Fruit fly (Drosophila melanogaster) whole organism, prepupa: ENCODE measurements around the gene mRpL16.

Experiments used
- Blimp-1 ChIP-seq: fragments of 200-800 bp; sonication (Bioruptor generic); optimal IDR thresholded peaks from 3 replicates; lab custom pipeline; 2017; ENCODE audit warnings: missing biosample characterization, missing genetic modification characterization, mild to moderate bottlenecking, moderate library complexity, missing genetic modification reagents
- CG10669 ChIP-seq: fragments of 200-800 bp; sonication (Bioruptor generic); optimal IDR thresholded peaks from 3 replicates; lab custom pipeline; 2018; ENCODE audit warnings: missing biosample characterization, mild to moderate bottlenecking, missing genetic modification characterization, moderate library complexity
- CG11762 ChIP-seq: fragments of 200-800 bp; sonication (Bioruptor generic); optimal IDR thresholded peaks from 3 replicates; lab custom pipeline; 2016; ENCODE audit warnings: missing biosample characterization, missing genetic modification characterization; ENCODE audit not compliant: insufficient read depth
- CG11902 ChIP-seq: fragments of 200-800 bp; sonication (Bioruptor generic); optimal IDR thresholded peaks from 3 replicates; lab custom pipeline; 2016; ENCODE audit warnings: missing biosample characterization, missing genetic modification characterization
- CG15336 ChIP-seq: fragments of 200-800 bp; sonication (Bioruptor generic); IDR thresholded peaks from 2 replicates; pipeline ENCODE4 v1.3.6; 2022; ENCODE audit warnings: missing biosample characterization, missing genetic modification characterization
- CG1621 ChIP-seq: fragments of 200-800 bp; sonication (Bioruptor generic); optimal IDR thresholded peaks from 3 replicates; lab custom pipeline; 2018; ENCODE audit warnings: missing biosample characterization, mild to moderate bottlenecking, missing genetic modification characterization
- CG16779 ChIP-seq: fragments of 200-800 bp; sonication (Bioruptor generic); optimal IDR thresholded peaks from 3 replicates; lab custom pipeline; 2017; ENCODE audit warnings: missing biosample characterization, mild to moderate bottlenecking, missing genetic modification characterization
- CG3032 ChIP-seq: fragments of 200-800 bp; optimal IDR thresholded peaks from 2 replicates; lab custom pipeline; 2019; ENCODE audit warnings: missing biosample characterization, mild to moderate bottlenecking, missing genetic modification characterization, moderate library complexity
- CG31627 ChIP-seq: fragments of 200-800 bp; sonication (Bioruptor generic); optimal IDR thresholded peaks from 3 replicates; lab custom pipeline; 2016; ENCODE audit warnings: missing biosample characterization, missing genetic modification characterization
- CG32006 ChIP-seq: fragments of 200-800 bp; sonication (Bioruptor generic); optimal IDR thresholded peaks from 3 replicates; lab custom pipeline; 2017; ENCODE audit warnings: missing biosample characterization, mild to moderate bottlenecking, missing genetic modification characterization
- CG3919 ChIP-seq: fragments of 200-800 bp; sonication (Bioruptor generic); optimal IDR thresholded peaks from 3 replicates; lab custom pipeline; 2016; ENCODE audit warnings: missing biosample characterization, missing genetic modification characterization
- CG4318 ChIP-seq: fragments of 200-800 bp; sonication (Bioruptor generic); optimal IDR thresholded peaks from 3 replicates; lab custom pipeline; 2017; ENCODE audit warnings: missing biosample characterization, mild to moderate bottlenecking, missing genetic modification characterization
- CG6163 ChIP-seq: fragments of 200-800 bp; sonication (Bioruptor generic); IDR thresholded peaks from 3 replicates; pipeline ENCODE4 v1.3.6; 2022; ENCODE audit warnings: missing biosample characterization, missing genetic modification characterization
- CG6792 ChIP-seq: fragments of 200-800 bp; sonication (Bioruptor generic); optimal IDR thresholded peaks from 3 replicates; lab custom pipeline; 2016; ENCODE audit warnings: missing biosample characterization, missing genetic modification characterization
- CG6854 ChIP-seq: fragments of 200-800 bp; sonication (Bioruptor generic); optimal IDR thresholded peaks from 2 replicates; lab custom pipeline; 2017; ENCODE audit warnings: missing biosample characterization, mild to moderate bottlenecking, missing genetic modification characterization
- CG7368 ChIP-seq: fragments of 200-800 bp; sonication (Bioruptor generic); optimal IDR thresholded peaks from 3 replicates; lab custom pipeline; 2016; ENCODE audit warnings: missing biosample characterization, missing genetic modification characterization
- CG8119 ChIP-seq: fragments of 200-800 bp; sonication (Bioruptor generic); IDR thresholded peaks from 3 replicates; pipeline ENCODE4 v1.3.6; 2022; ENCODE audit warnings: missing biosample characterization, missing genetic modification characterization
- CG8319 ChIP-seq: fragments of 200-800 bp; sonication (Bioruptor generic); optimal IDR thresholded peaks from 3 replicates; lab custom pipeline; 2016; ENCODE audit warnings: missing biosample characterization, missing genetic modification characterization
- CG8632 ChIP-seq: fragments of 200-800 bp; sonication (Bioruptor generic); optimal IDR thresholded peaks from 3 replicates; lab custom pipeline; 2016; ENCODE audit warnings: missing biosample characterization, missing genetic modification characterization
- CG9139 ChIP-seq: fragments of 200-800 bp; sonication (Bioruptor generic); optimal IDR thresholded peaks from 3 replicates; lab custom pipeline; 2017; ENCODE audit warnings: missing biosample characterization, mild to moderate bottlenecking, missing genetic modification characterization
- Eip75B ChIP-seq: fragments of 200-800 bp; sonication (Bioruptor generic); optimal IDR thresholded peaks from 3 replicates; lab custom pipeline; 2016; ENCODE audit warnings: missing biosample characterization, missing genetic modification characterization
- Eip78C ChIP-seq: fragments of 200-800 bp; sonication (Bioruptor generic); peaks from one replicate; lab custom pipeline; 2016; ENCODE audit warnings: missing biosample characterization, missing genetic modification characterization
- Eip93F ChIP-seq: fragments of 200-800 bp; sonication (Bioruptor generic); optimal IDR thresholded peaks from 2 replicates; lab custom pipeline; 2016; ENCODE audit warnings: missing biosample characterization, mild to moderate bottlenecking, missing genetic modification characterization
- Gug ChIP-seq: fragments of 200-800 bp; sonication (Bioruptor generic); IDR thresholded peaks from 2 replicates; pipeline ENCODE4 v1.3.6; 2022; ENCODE audit warnings: missing biosample characterization, missing genetic modification characterization
- Hr39 ChIP-seq: fragments of 200-800 bp; sonication (Bioruptor generic); optimal IDR thresholded peaks from 2 replicates; lab custom pipeline; 2016; ENCODE audit warnings: missing biosample characterization, missing genetic modification characterization
- Hr4 ChIP-seq: fragments of 200-800 bp; sonication (Bioruptor generic); optimal IDR thresholded peaks from 3 replicates; lab custom pipeline; 2016; ENCODE audit warnings: missing biosample characterization, missing genetic modification characterization
- Lpt ChIP-seq: fragments of 200-800 bp; sonication (Bioruptor generic); optimal IDR thresholded peaks from 3 replicates; lab custom pipeline; 2016; ENCODE audit warnings: missing biosample characterization, missing genetic modification characterization
- Met ChIP-seq: fragments of 200-800 bp; sonication (Bioruptor generic); optimal IDR thresholded peaks from 3 replicates; lab custom pipeline; 2016; ENCODE audit warnings: missing biosample characterization, missing genetic modification characterization
- OdsH ChIP-seq: fragments of 200-800 bp; sonication (Bioruptor generic); optimal IDR thresholded peaks from 3 replicates; lab custom pipeline; 2016; ENCODE audit warnings: missing biosample characterization, missing genetic modification characterization
- Smox ChIP-seq: fragments of 200-800 bp; sonication (Bioruptor generic); optimal IDR thresholded peaks from 3 replicates; lab custom pipeline; 2016; ENCODE audit warnings: missing biosample characterization, missing genetic modification characterization
- Sox102F ChIP-seq: fragments of 200-800 bp; sonication (Bioruptor generic); optimal IDR thresholded peaks from 2 replicates; lab custom pipeline; 2016; ENCODE audit warnings: missing biosample characterization, mild to moderate bottlenecking, missing genetic modification characterization
- Sox14 ChIP-seq: fragments of 200-800 bp; sonication (Bioruptor generic); optimal IDR thresholded peaks from 3 replicates; lab custom pipeline; 2016; ENCODE audit warnings: missing biosample characterization, missing genetic modification characterization
- achi ChIP-seq: fragments of 200-800 bp; sonication (Bioruptor generic); optimal IDR thresholded peaks from 3 replicates; lab custom pipeline; 2016; ENCODE audit warnings: missing biosample characterization, missing genetic modification characterization
- dac ChIP-seq: fragments of 200-800 bp; sonication (Bioruptor generic); optimal IDR thresholded peaks from 2 replicates; lab custom pipeline; 2017; ENCODE audit warnings: missing biosample characterization, mild to moderate bottlenecking, missing genetic modification characterization
- dsx ChIP-seq: fragments of 200-800 bp; optimal IDR thresholded peaks from 3 replicates; lab custom pipeline; 2019; ENCODE audit warnings: missing biosample characterization, mild to moderate bottlenecking, missing genetic modification characterization, moderate library complexity; ENCODE audit not compliant: poor library complexity, severe bottlenecking
- eg ChIP-seq: fragments of 200-800 bp; sonication (Bioruptor generic); IDR thresholded peaks from 3 replicates; pipeline ENCODE4 v1.3.6; 2022; ENCODE audit warnings: missing biosample characterization, missing genetic modification characterization
- esn ChIP-seq: fragments of 200-800 bp; sonication (Bioruptor generic); optimal IDR thresholded peaks from 2 replicates; lab custom pipeline; 2016; ENCODE audit warnings: missing biosample characterization, mild to moderate bottlenecking, missing genetic modification characterization, moderate library complexity
- fd59A ChIP-seq: fragments of 200-800 bp; sonication (Bioruptor generic); optimal IDR thresholded peaks from 2 replicates; lab custom pipeline; 2017; ENCODE audit warnings: missing biosample characterization, mild to moderate bottlenecking, missing genetic modification characterization, missing genetic modification reagents
- fd85E ChIP-seq: fragments of 200-800 bp; sonication (Bioruptor generic); optimal IDR thresholded peaks from 3 replicates; lab custom pipeline; 2016; ENCODE audit warnings: missing biosample characterization, missing genetic modification characterization
- fkh ChIP-seq: fragments of 200-800 bp; sonication (Bioruptor generic); optimal IDR thresholded peaks from 3 replicates; lab custom pipeline; 2017; ENCODE audit warnings: missing biosample characterization, mild to moderate bottlenecking, missing genetic modification characterization, moderate library complexity
- lz ChIP-seq: fragments of 200-800 bp; sonication (Bioruptor generic); optimal IDR thresholded peaks from 3 replicates; lab custom pipeline; 2016; ENCODE audit warnings: missing biosample characterization, missing genetic modification characterization
- net ChIP-seq: fragments of 200-800 bp; sonication (Bioruptor generic); optimal IDR thresholded peaks from 3 replicates; lab custom pipeline; 2016; ENCODE audit warnings: missing biosample characterization, missing genetic modification characterization
- spab ChIP-seq: fragments of 200-800 bp; sonication (Bioruptor generic); optimal IDR thresholded peaks from 2 replicates; lab custom pipeline; 2017; ENCODE audit warnings: missing biosample characterization, mild to moderate bottlenecking, missing genetic modification characterization, missing genetic modification reagents
- ss ChIP-seq, 2 experiments: fragments of 200-800 bp; sonication (Bioruptor generic); optimal IDR thresholded peaks; 2 replicates in 1 of 2; 3 replicates in 1 of 2; lab custom pipeline; 2017 to 2018; ENCODE audit warnings: mild to moderate bottlenecking in 2 of 2, missing biosample characterization in 2 of 2, missing genetic modification characterization in 2 of 2, moderate library complexity in 1 of 2
- topi ChIP-seq: fragments of 200-800 bp; sonication (Bioruptor generic); optimal IDR thresholded peaks from 3 replicates; lab custom pipeline; 2016; ENCODE audit warnings: missing biosample characterization, missing genetic modification characterization
- vri ChIP-seq: fragments of 200-800 bp; sonication (Bioruptor generic); optimal IDR thresholded peaks from 3 replicates; lab custom pipeline; 2016; ENCODE audit warnings: missing biosample characterization, mild to moderate bottlenecking, missing genetic modification characterization

mRpL16 gene

dm6 chrX:1897384-1897783, 7.3 kb downstream of the mRpL16 start (continued):
- no peak for TF ChIP-seq Eip75B
- TF ChIP-seq CG15336 (GFP tag; lab: Robert Waterston, UW), result peak; percentile 50
- no peak for TF ChIP-seq Sox102F (GFP tag; lab: Kevin White, UChicago)
- TF ChIP-seq Hr39 (GFP tag; lab: Kevin White, UChicago), result peak; percentile 75
- no peak for TF ChIP-seq vri (GFP tag; lab: Kevin White, UChicago)
- TF ChIP-seq fkh (GFP tag; lab: Kevin White, UChicago), result no peak
- TF ChIP-seq net (GFP tag; lab: Kevin White, UChicago), result no peak
- no peak for TF ChIP-seq Smox (GFP tag; lab: Kevin White, UChicago)
- TF ChIP-seq CG11762 (GFP tag; lab: Kevin White, UChicago), result no peak
- peak; percentile 69 for TF ChIP-seq CG31627
- peak; percentile 87 for TF ChIP-seq Eip78C (GFP tag; lab: Kevin White, UChicago)
- no peak for TF ChIP-seq CG9139 (GFP tag; lab: Kevin White, UChicago)
- TF ChIP-seq CG3032, result peak; percentile 37
- TF ChIP-seq CG6854, result no peak
- no peak for TF ChIP-seq dac (GFP tag; lab: Kevin White, UChicago)
- peak; percentile 59 for TF ChIP-seq Gug (GFP tag; lab: Robert Waterston, UW)
- no peak for TF ChIP-seq CG11902 (GFP tag; lab: Kevin White, UChicago)
- TF ChIP-seq CG10669 (GFP tag; lab: Kevin White, UChicago), result no peak
- TF ChIP-seq CG8632 (GFP tag; lab: Kevin White, UChicago), result no peak
- TF ChIP-seq CG8119 (GFP tag; lab: Robert Waterston, UW), result peak; percentile 40; the same call in 1 of the 3 replicates
- no peak for TF ChIP-seq Met (GFP tag; lab: Kevin White, UChicago)

- TF ChIP-seq spab (GFP tag; lab: Kevin White, UChicago), result no peak
- TF ChIP-seq dac (GFP tag; lab: Kevin White, UChicago), result no peak
- no peak for TF ChIP-seq CG8319
- no peak for TF ChIP-seq Eip93F (GFP tag; lab: Kevin White, UChicago)
- peak; percentile 56 for TF ChIP-seq Blimp-1 (GFP tag; lab: Kevin White, UChicago)
- TF ChIP-seq CG3919, result peak; percentile 51
- no peak for TF ChIP-seq CG32006 (GFP tag; lab: Kevin White, UChicago)
- TF ChIP-seq achi, result no peak
- TF ChIP-seq eg (GFP tag; lab: Robert Waterston, UW), result no peak
- no peak for TF ChIP-seq topi (GFP tag; lab: Kevin White, UChicago)
- peak in 1 of 2 experiments; percentile 46 for TF ChIP-seq ss (GFP tag; optimal IDR thresholded peaks at IDR 0.05; lab: Kevin White, UChicago)
- no peak for TF ChIP-seq Hr39 (GFP tag; lab: Kevin White, UChicago)
- no peak for TF ChIP-seq CG16779 (tag; lab: Kevin White, UChicago)
- no peak for TF ChIP-seq lz (GFP tag; lab: Kevin White, UChicago)
- peak; percentile 57 for TF ChIP-seq fkh (GFP tag; lab: Kevin White, UChicago)
- 0 out of 3 replicates have a peak, but pooled peaks have one; percentile 12 for TF ChIP-seq CG6163
- TF ChIP-seq CG4318, result no peak
- TF ChIP-seq fd85E, result no peak
- no peak for TF ChIP-seq CG1621 (tag; lab: Kevin White, UChicago)
- peak; percentile 17 for TF ChIP-seq dsx
- TF ChIP-seq net (GFP tag; lab: Kevin White, UChicago), result peak; percentile 42
- no peak for TF ChIP-seq Hr4 (GFP tag; lab: Kevin White, UChicago)
- TF ChIP-seq Eip78C (GFP tag; lab: Kevin White, UChicago), result peak; percentile 11
- no peak for TF ChIP-seq CG10669 (GFP tag; lab: Kevin White, UChicago)
- TF ChIP-seq Sox14 (GFP tag; lab: Kevin White, UChicago), result peak; percentile 17
- no peak for TF ChIP-seq CG8119 (GFP tag; lab: Robert Waterston, UW)
- no peak for TF ChIP-seq CG31627
- TF ChIP-seq Lpt (GFP tag; lab: Kevin White, UChicago), result peak; percentile 26
- TF ChIP-seq CG7368 (GFP tag; lab: Kevin White, UChicago), result peak; percentile 19
- no peak for TF ChIP-seq fd59A (GFP tag; lab: Kevin White, UChicago)
- TF ChIP-seq esn (GFP tag; lab: Kevin White, UChicago), result no peak
- no peak for TF ChIP-seq Gug (GFP tag; lab: Robert Waterston, UW)
- no peak for TF ChIP-seq vri (GFP tag; lab: Kevin White, UChicago)
- TF ChIP-seq CG6854, result no peak
- no peak for TF ChIP-seq CG6792 (GFP tag; lab: Kevin White, UChicago)
- TF ChIP-seq OdsH, result no peak
Observed at dm6 chrX:1899445-1900085, 9.5 kb downstream of the mRpL16 start.
